Fruit fly (Drosophila melanogaster): ENCODE data around the gene DIP-epsilon.
A peak's percentile ranks its signal among the peaks of the same experiment; 100 is the strongest.

Gene DIP-epsilon

dm6 chr2L:6338367-6338975 is 72.7 kb downstream of the DIP-epsilon start, which contains the start of the genes Pez and Cpr (continued):
- TF ChIP-seq tgo (GFP tag; IDR thresholded peaks at IDR 0.05) (no peak), dpn (GFP tag; optimal IDR thresholded peaks at IDR 0.05) (peak; percentile 51 to 68), so (GFP tag; IDR thresholded peaks at IDR 0.05) (peak; percentile 61; the same call in 1 of the 3 replicates), CG11696 (GFP tag; IDR thresholded peaks at IDR 0.05) (peak; percentile 78), CG9609 (GFP tag; optimal IDR thresholded peaks at IDR 0.05) (no peak), CG10565 (GFP tag; optimal IDR thresholded peaks at IDR 0.05) (no peak), disco-r (GFP tag; optimal IDR thresholded peaks at IDR 0.05) (no peak), CG9797 (GFP tag; optimal IDR thresholded peaks at IDR 0.05) (peak; percentile 80), emc (GFP tag; optimal IDR thresholded peaks at IDR 0.05) (no peak), mld (GFP tag; IDR thresholded peaks at IDR 0.05; ENCODE audit: partially characterized antibody) (peak; percentile 86), Side (GFP tag; optimal IDR thresholded peaks at IDR 0.05) (peak; percentile 47), al (GFP tag; IDR thresholded peaks at IDR 0.05) (peak; percentile 10; the same call in 1 of the 2 replicates), CG33213 (GFP tag; optimal IDR thresholded peaks at IDR 0.05) (peak; percentile 52), sima (GFP tag; optimal IDR thresholded peaks at IDR 0.05) (no peak), sim (GFP tag; IDR thresholded peaks at IDR 0.05) (no peak), CG15011 (GFP tag; optimal IDR thresholded peaks at IDR 0.05) (no peak), CG31365 (tag; optimal IDR thresholded peaks at IDR 0.05) (no peak), pum (GFP tag; optimal IDR thresholded peaks at IDR 0.05) (no peak), CG11695 (GFP tag; IDR thresholded peaks at IDR 0.05) (no peak), Fer3 (tag; optimal IDR thresholded peaks at IDR 0.05) (peak; percentile 21), seq (GFP tag; IDR thresholded peaks at IDR 0.05) (no peak), CG1792 (GFP tag; optimal IDR thresholded peaks at IDR 0.05) (no peak), CG12219 (GFP tag; optimal IDR thresholded peaks at IDR 0.05) (no peak), CG2889 (GFP tag; IDR thresholded peaks at IDR 0.05) (no peak), exex (tag; optimal IDR thresholded peaks at IDR 0.05) (peak; percentile 24), CG4617 (GFP tag; optimal IDR thresholded peaks at IDR 0.05; ENCODE audit: borderline replicate concordance) (no peak), CG18476 (GFP tag; optimal IDR thresholded peaks at IDR 0.05) (peak; percentile 25), corto (GFP tag; optimal IDR thresholded peaks at IDR 0.05) (no peak), vnd (GFP tag; IDR thresholded peaks at IDR 0.05; ENCODE audit: partially characterized antibody) (peak; percentile 74), CG9932 (GFP tag; IDR thresholded peaks at IDR 0.05) (peak; percentile 59), CG1529 (GFP tag; optimal IDR thresholded peaks at IDR 0.05) (no peak), lola (GFP tag; optimal IDR thresholded peaks at IDR 0.05) (no peak), otp (GFP tag; IDR thresholded peaks at IDR 0.05) (no peak), Hmr (GFP tag; optimal IDR thresholded peaks at IDR 0.05) (peak; percentile 86), Chrac-16 (GFP tag; optimal IDR thresholded peaks at IDR 0.05) (peak; percentile 20), salm (tag; optimal IDR thresholded peaks at IDR 0.05) (no peak), CG9727 (GFP tag; optimal IDR thresholded peaks at IDR 0.05) (no peak), Lpt (GFP tag; optimal IDR thresholded peaks at IDR 0.05) (no peak), bigmax (GFP tag; optimal IDR thresholded peaks at IDR 0.05) (peak; percentile 5), ftz-f1 (GFP tag; optimal IDR thresholded peaks at IDR 0.05) (no peak), Mad (GFP tag; optimal IDR thresholded peaks at IDR 0.05) (peak; percentile 20), CG7786 (GFP tag; optimal IDR thresholded peaks at IDR 0.05) (peak; percentile 30), Hand (GFP tag; optimal IDR thresholded peaks at IDR 0.05) (no peak), NC2α (GFP tag; optimal IDR thresholded peaks at IDR 0.05) (peak; percentile 10), Eip74EF (GFP tag; optimal IDR thresholded peaks at IDR 0.05) (no peak), dysf (GFP tag; IDR thresholded peaks at IDR 0.05) (peak; percentile 48; the same call in 1 of the 3 replicates), CG6689 (GFP tag; IDR thresholded peaks at IDR 0.05) (no peak), CG10979 (tag; optimal IDR thresholded peaks at IDR 0.05) (no peak), sob (GFP tag; IDR thresholded peaks at IDR 0.05) (peak; percentile 71), cg (GFP tag; optimal IDR thresholded peaks at IDR 0.05) (no peak), lilli (GFP tag; optimal IDR thresholded peaks at IDR 0.05) (peak; percentile 39)
